Worm (Caenorhabditis elegans): ENCODE data around the gene gpb-1.

DNA sequence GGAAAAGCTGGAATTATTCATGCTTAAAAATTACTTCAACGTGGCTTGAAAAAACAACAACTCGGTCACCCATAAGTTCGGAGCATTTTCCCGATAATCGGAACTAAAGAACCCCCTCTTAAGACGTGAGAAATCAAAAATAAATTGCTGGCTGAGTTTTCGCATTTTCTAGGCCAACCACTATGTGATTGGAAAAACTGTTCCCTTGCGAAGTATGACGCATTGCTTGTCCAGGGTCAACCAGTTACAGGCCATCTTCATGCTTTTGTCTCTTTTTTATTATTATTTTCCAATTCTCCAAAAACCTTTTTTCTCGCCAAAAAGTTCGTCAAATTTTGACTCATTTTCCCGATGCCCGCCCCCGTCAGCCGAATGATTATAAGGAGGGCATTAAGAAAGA is 28.3 kb downstream of the gpb-1 start, which contains the start of gene F13D12.3:
- TF ChIP-seq ceh-36 (tag; optimal IDR thresholded peaks at IDR 0.05) (no peak), ama-1 (optimal IDR thresholded peaks at IDR 0.05) (no peak), tra-4 (tag; optimal IDR thresholded peaks at IDR 0.05) (no peak)

Data from whole organism, early embryonic.